Worm (Caenorhabditis elegans) whole organism, L4/young adult: ENCODE data around the gene emc-6.
A peak's percentile ranks its signal among the peaks of the same experiment; 100 is the strongest.

Experiments
- W03F9.2 ChIP-seq: fragments of 150-350 bp; optimal IDR thresholded peaks from 2 replicates; lab custom pipeline; 2014; ENCODE audit warnings: missing biosample characterization, missing genetic modification characterization
- dao-5 ChIP-seq: sonication (generic microtip); optimal IDR thresholded peaks from 2 replicates; lab custom pipeline; 2016; ENCODE audit warnings: missing genotype, missing genetic modification characterization, moderate library complexity, missing compliant biosample characterization
- him-1 ChIP-seq: sonication (generic microtip); optimal IDR thresholded peaks from 2 replicates; lab custom pipeline; 2016; ENCODE audit warnings: missing genotype, missing genetic modification reagents, missing genetic modification characterization, missing compliant biosample characterization

The emc-6 gene

DNA sequence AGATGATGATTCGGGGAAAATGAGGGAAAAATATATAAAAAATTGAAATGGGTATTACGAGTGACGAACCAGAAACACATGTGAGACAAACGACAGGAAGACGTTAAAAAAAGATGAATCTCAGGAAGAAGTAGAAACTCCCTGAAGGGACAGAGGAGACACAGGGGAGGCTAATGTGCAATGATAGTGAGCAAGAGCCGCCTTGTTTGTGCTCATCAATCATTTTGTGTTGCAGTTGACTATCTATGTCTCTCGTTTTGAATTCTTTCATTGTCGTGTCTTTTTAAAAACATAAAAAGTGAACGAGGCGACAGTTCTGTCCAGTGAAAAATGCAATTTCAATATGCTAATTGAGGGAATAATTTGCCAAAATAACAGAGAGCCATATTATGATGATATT, 15.4 kb upstream of the emc-6 start:
- TF ChIP-seq dao-5 (tag; lab: Kevin White, UChicago) (no peak), him-1 (tag; lab: Kevin White, UChicago) (no peak), W03F9.2 (tag; lab: Kevin White, UChicago) (no peak)

DNA sequence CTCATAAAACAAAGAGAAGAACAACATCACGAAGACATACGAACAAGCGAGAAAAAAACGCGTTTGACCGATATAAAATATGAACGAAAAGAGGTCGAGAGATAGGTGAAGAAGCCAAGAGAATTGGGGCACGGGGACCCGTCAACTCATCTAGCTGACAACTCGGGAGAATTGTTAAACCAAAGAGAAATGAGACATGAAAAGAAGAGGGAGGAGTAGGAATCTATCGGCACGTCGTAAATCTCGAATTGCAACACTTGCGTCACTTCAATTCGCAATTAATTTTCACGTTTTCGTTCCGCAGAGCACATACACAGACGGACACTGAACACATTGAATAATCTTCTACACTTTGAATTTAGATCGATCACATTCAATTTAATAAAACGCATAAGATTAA, 14.0 kb upstream of the emc-6 start:
- TF ChIP-seq dao-5 (tag; lab: Kevin White, UChicago), result no peak
- no peak for TF ChIP-seq him-1 (tag; lab: Kevin White, UChicago)
- no peak for TF ChIP-seq W03F9.2 (tag; lab: Kevin White, UChicago)

DNA sequence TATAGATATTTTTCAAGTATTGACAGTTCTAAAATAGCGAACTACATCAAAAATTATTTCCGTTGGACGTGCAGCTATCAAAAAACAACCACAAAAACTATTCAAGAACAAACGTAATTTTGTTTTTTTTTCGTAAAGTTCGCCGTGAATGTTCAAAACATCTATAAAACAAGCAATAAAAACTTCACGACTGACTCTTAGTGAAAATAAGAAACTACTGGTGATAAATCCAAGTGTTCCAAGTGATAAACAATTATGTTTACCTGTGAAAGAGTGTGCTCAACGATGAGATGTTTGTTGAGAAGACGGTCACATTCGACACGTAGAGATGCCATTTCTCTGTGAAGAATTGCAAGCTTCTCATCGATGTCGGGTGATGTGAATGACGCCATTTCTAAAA, 13.3 kb upstream of the emc-6 start, which contains the start of gene C50F7.6:
Gene C50F7.6 (minus strand): TSS at position 394 of the 400 bp plus-strand sequence.
- no peak for TF ChIP-seq him-1 (tag; lab: Kevin White, UChicago)
- no peak for TF ChIP-seq W03F9.2 (tag; lab: Kevin White, UChicago)
- TF ChIP-seq dao-5 (tag; lab: Kevin White, UChicago), result no peak

DNA sequence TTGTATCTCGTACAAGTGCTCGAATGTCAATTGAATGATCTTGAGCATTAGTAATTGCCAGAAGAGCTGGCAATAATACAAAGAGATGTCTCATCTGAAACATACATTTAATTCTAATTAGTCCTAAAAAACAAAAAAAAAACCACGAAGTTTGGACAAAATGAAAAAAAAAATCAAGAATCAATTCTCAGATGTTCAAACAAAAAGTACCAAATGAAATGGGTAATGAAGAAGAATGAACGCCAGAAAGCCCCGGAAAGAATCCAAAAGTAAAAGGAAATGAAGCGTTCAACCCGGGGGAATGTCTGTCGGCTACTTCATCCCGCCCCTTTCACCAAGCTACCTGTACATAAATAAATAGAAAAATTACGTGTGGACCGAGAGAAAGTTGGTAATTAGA, 8.4 kb upstream of the emc-6 start, which contains the start of gene F33D4.6:
Gene F33D4.6 (minus strand): TSS at position 101 of the 400 bp plus-strand sequence.
- no peak for TF ChIP-seq dao-5 (tag; lab: Kevin White, UChicago)
- no peak for TF ChIP-seq him-1 (tag; lab: Kevin White, UChicago)
- no peak for TF ChIP-seq W03F9.2 (tag; lab: Kevin White, UChicago)

DNA sequence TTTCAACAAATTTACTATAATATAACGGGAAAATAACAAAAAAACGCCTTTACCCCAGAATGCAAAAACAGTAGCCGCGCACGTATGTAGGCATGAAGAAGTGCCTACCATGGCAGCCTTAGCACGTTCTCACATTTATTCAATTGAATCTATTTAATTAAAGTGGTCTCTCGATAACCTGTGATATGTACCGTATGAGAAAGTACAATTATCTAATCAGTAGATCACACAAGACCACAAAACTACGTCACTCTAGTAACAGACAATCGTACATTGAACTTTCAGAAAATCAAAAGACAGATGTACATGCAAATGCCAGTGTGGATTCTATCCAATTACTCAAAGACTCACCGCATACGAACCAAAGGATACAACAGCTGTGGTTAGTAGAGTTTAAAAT, 2.7 kb upstream of the emc-6 start:
- TF ChIP-seq dao-5 (tag; lab: Kevin White, UChicago) (no peak), W03F9.2 (tag; lab: Kevin White, UChicago) (no peak), him-1 (tag; lab: Kevin White, UChicago) (no peak)

DNA sequence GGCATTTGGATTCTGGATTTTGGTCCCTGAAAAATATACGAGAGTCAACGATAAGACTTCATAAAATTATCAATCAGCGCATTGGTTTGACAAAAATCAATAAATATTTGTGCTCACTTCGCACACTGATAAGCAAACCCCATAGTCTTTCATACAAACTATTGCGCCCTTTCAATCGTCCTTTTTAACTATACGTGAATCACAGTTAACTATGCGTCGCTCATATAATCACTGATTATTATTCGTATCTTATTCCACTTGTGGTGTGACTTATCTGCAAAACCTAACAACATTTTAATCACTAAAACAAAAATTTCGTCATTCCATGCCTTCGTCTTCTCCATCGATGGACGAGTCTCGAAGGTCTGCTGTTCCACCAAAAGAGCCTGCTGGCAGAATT, 1.3 kb upstream of the emc-6 start, which contains the start of gene nhr-8:
Gene nhr-8 (plus strand): TSS at position 160 of the 400 bp plus-strand sequence.
- TF ChIP-seq W03F9.2 (tag; lab: Kevin White, UChicago), result no peak
- no peak for TF ChIP-seq him-1 (tag; lab: Kevin White, UChicago)
- no peak for TF ChIP-seq dao-5 (tag; lab: Kevin White, UChicago)

DNA sequence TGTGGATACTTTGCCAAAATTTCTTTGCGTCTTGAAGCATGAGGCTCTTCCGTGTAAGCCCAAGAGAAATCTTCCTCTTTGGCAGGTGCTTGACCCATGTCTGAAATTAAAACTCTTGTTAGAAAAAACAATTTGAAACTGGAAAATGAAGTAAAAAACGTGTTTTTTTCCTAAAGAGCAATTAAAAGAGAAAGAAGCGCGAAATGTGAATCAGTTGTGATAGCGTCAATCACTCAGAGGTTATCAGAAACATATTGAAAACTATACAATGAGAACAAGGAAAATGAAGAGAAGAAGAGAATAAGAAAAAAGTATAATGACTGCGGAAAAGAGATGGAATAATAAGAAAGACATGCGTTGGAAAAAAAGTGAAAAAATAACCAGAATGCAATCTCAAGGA, 2.7 kb downstream of the emc-6 start, which contains the start of gene F33D4.4:
Gene F33D4.4 (minus strand): TSS at position 101 of the 400 bp plus-strand sequence.
- TF ChIP-seq W03F9.2 (tag; lab: Kevin White, UChicago), result no peak

DNA sequence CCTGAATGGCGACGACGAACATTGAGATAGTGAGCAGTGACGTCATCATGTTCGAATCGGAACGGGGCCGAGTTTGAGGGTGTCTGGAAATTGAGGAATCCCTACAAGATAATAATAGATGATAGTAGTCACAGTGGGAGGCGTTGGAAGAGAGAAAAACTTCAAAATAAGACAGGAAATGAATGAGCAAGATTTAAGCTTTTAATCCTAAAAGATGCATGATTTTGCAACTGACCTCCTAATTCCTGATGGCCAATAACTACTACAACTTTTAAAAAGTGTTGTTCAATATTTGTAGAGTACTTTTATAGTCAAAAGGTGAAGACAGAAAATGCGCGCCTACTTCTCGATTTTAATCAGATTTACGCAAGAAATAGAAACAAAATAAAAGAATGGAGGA, 11.2 kb downstream of the emc-6 start, which contains the start of gene flp-13:
Gene flp-13 (minus strand): TSS at position 101 of the 400 bp plus-strand sequence.
- TF ChIP-seq W03F9.2 (tag; lab: Kevin White, UChicago), result no peak
- TF ChIP-seq him-1 (tag; lab: Kevin White, UChicago), result no peak
- TF ChIP-seq dao-5 (tag; lab: Kevin White, UChicago), result no peak

DNA sequence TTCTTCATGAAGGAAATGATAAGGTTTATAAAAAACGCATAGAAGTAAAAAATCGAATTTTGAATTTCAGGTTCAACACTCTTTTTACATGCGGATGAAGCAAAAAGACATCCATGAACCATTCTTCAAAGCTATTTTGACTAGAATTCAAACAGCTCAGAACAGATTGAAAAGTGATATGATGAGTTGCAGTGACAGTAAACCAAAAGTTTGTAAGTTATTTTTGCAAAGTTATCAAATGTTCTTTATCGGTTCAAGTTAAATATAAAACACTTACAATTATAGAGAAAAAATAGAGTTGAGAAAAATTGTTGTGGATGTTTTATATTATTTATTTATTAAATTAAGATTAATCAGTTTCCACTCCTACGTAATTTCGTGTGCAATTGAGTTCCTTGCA, 17.1 kb downstream of the emc-6 start:
- no peak for TF ChIP-seq dao-5 (tag; lab: Kevin White, UChicago)
- no peak for TF ChIP-seq him-1 (tag; lab: Kevin White, UChicago)
- no peak for TF ChIP-seq W03F9.2 (tag; lab: Kevin White, UChicago)

DNA sequence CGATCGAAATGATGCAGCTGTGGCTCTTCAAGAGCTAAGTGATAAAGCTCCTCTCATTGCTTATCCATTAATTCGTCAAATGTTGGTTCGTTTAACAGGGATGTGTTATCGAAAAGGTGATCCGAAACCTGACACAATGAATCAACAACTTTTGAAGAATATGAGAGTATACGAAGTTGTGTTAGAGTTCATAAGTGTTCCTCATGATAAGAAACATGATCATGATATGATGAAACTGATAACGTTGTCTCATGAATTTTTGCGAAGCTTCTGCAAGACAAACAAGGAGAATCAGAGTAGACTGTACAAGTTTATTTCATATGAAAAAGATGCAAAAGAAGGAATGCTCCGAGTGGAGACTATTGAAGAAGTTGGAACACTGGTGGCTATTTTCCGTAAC, 20.2 kb downstream of the emc-6 start:
- no peak for TF ChIP-seq him-1 (tag; lab: Kevin White, UChicago)
- TF ChIP-seq W03F9.2 (tag; lab: Kevin White, UChicago), result no peak
- TF ChIP-seq dao-5 (tag; lab: Kevin White, UChicago), result no peak

DNA sequence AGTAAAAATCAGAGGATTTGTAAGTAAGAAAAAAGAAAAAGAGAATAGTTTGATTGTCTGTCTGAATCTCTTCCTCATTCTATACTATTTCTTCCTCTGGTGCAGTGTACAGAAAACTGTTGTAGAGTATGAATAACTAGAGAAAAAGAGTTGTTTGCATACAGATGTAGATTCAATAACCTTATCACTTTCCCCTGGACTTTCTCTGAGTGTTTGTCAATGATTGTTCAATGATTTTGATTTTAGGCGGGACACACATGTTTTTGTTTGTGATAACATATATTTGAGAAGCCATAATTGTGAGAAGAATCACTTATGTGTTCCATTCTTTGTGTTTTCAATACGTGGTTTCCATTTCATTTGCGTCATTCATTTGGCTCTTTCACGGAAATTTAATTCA, 30.4 kb downstream of the emc-6 start:
- TF ChIP-seq him-1 (tag; lab: Kevin White, UChicago) (no peak), dao-5 (tag; lab: Kevin White, UChicago) (no peak), W03F9.2 (tag; lab: Kevin White, UChicago) (no peak)

DNA sequence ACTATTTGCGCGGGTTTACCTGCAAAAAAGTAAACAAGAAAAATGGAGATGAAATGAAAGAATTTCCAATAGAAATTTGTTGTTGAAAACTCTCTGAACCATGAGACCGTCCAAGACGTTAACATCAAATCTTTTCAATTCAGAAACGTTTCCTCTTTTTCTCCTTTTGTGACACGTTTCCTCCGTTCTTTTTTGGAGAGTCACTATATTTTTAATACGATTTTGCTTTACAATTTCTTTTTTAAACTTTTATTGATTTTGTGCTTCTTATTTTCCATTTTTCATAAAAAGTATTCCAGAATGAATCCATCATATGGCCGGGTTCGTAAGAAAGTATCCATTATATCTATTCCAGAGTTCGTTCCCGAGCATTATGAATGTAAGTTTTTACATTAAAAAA, 34.7 kb downstream of the emc-6 start, which contains the start of gene itr-1:
Gene itr-1 (plus strand): TSS at position 301 of the 400 bp plus-strand sequence.
- TF ChIP-seq W03F9.2 (tag; lab: Kevin White, UChicago), result no peak
- no peak for TF ChIP-seq him-1 (tag; lab: Kevin White, UChicago)
- no peak for TF ChIP-seq dao-5 (tag; lab: Kevin White, UChicago)

DNA sequence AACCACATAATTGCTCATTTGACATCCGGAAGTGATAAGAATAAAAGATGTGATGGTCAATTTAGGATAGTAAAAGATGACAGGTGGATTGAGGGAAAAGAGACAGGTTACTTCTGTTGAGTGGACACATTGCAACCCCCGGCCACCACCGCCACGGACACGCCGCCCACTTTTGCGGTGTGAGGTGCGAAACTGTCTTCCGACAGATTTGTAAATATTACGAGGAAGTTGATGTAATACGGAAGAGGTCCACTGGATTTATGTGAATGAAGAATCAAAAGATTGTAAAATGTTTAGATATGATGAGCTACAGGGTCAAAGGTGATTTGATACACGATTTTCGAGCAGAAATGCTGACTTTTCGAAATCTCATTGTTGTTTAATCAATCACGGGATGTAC, 36.7 kb downstream of the emc-6 start, which contains the start of gene C08G9.2:
Gene C08G9.2 (minus strand): TSS at position 101 of the 400 bp plus-strand sequence.
- no peak for TF ChIP-seq him-1 (tag; lab: Kevin White, UChicago)
- TF ChIP-seq dao-5 (tag; lab: Kevin White, UChicago), result no peak
- TF ChIP-seq W03F9.2 (tag; lab: Kevin White, UChicago), result no peak

DNA sequence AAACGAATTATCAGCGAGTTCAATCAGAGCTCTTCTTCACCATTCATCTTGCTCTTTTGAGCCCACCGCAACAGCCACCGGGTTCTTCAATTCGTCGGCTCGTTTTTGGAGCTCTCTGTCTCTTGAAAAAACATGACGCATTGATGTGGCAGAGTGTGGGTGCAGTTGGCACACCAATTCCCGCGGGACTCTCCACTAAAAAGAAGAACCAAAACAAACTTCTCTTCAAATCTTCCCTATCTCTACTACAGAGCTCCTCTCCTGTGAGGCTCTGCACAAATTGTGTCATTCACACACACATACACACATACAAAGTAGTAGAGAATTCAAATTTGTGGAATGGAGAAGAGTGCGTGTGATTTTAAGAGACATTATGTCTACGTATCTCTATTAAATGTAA, 46.5 kb downstream of the emc-6 start:
- TF ChIP-seq W03F9.2 (tag; lab: Kevin White, UChicago) (no peak), dao-5 (tag; lab: Kevin White, UChicago) (no peak), him-1 (tag; lab: Kevin White, UChicago) (peak; percentile 43)
